Worm (Caenorhabditis elegans): ENCODE results near the gene T19D12.6.

The T19D12.6 gene

DNA sequence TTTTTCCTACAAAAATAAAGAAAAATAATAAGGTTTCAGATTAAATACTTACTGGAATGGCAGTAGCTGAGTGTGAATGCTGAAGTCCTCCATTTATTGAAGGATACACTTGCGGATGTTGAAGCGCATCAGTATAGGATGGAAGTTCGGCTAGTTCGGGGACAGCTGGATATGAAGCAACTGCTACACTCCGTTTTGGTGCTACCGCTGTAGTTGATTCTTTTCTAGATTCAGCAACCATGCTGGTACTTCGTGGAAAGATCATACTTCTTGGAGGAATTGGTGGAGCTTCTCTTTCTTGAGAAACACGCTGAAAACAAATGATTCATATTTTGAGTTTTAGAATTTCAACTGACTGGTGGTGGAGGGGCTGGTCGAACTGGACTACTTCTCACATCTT, 34.3 kb downstream of the T19D12.6 start:
- no peak for TF ChIP-seq nhr-76 (tag; optimal IDR thresholded peaks at IDR 0.05)
- TF ChIP-seq nhr-237 (tag; optimal IDR thresholded peaks at IDR 0.05) = no peak
- TF ChIP-seq zip-8 (tag; optimal IDR thresholded peaks at IDR 0.05) = no peak
- no peak for TF ChIP-seq bed-3 (GFP tag; optimal IDR thresholded peaks at IDR 0.05)
- no peak for TF ChIP-seq snpc-4 (tag; optimal IDR thresholded peaks at IDR 0.05)
- no peak for TF ChIP-seq tbx-8 (GFP tag; optimal IDR thresholded peaks at IDR 0.05)

ce11 chrII:6600973-6601372, 41.9 kb downstream of the T19D12.6 start, which contains the start of gene vps-33.2:
TSS of gene vps-33.2 (plus strand) at chrII:6601216.
- TF ChIP-seq ceh-39 (tag; optimal IDR thresholded peaks at IDR 0.05) (peak; percentile 19), ham-2 (GFP tag; optimal IDR thresholded peaks at IDR 0.05) (peak; percentile 79), cnd-1 (tag; optimal IDR thresholded peaks at IDR 0.05) (peak; percentile 29), lin-13 (tag; optimal IDR thresholded peaks at IDR 0.05) (peak; percentile 6), pha-4 (tag; optimal IDR thresholded peaks at IDR 0.05) (peak; percentile 42), elt-1 (tag; optimal IDR thresholded peaks at IDR 0.05; ENCODE audit: borderline replicate concordance, insufficient read depth) (no peak), unc-62 (GFP tag; optimal IDR thresholded peaks at IDR 0.05) (no peak), unc-120 (tag; optimal IDR thresholded peaks at IDR 0.05; ENCODE audit: poor library complexity, severe bottlenecking) (no peak)

DNA sequence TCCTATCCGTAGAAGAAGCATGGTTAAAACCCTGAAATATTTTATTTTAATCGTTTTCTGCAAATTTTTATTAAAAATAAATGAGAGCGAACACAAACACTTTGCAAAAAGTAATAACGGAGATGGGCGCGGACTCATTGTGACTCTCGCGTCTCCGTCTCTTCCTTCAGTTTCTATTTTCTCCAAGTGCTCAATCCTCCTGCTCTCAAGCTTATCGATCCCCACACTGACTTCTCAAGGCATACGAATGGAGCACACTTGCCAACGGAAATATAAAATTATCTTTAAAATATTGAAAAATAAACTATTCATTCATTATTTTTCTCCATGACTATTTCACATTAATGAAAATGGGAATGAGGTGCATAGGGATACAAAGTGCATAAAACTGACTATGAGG, 44.9 kb downstream of the T19D12.6 start, which contains the start of gene dnj-8:
dnj-8 (minus strand) TSS at position 31 of the 400 bp plus-strand sequence.
- no peak for TF ChIP-seq ceh-39 (tag; optimal IDR thresholded peaks at IDR 0.05)
- no peak for TF ChIP-seq ztf-11 (tag; optimal IDR thresholded peaks at IDR 0.05)
- TF ChIP-seq mep-1 (tag; optimal IDR thresholded peaks at IDR 0.05) = no peak
- TF ChIP-seq blmp-1 (tag; optimal IDR thresholded peaks at IDR 0.05) = no peak
- no peak for TF ChIP-seq zip-8 (tag; optimal IDR thresholded peaks at IDR 0.05)
- no peak for TF ChIP-seq elt-3 (tag; optimal IDR thresholded peaks at IDR 0.05)
- TF ChIP-seq lsy-2 (tag; optimal IDR thresholded peaks at IDR 0.05) = no peak
- no peak for TF ChIP-seq nhr-237 (tag; optimal IDR thresholded peaks at IDR 0.05)
- no peak for TF ChIP-seq unc-62 (GFP tag; optimal IDR thresholded peaks at IDR 0.05)
- TF ChIP-seq tbx-8 (GFP tag; optimal IDR thresholded peaks at IDR 0.05) = no peak
- TF ChIP-seq nhr-2 (tag; optimal IDR thresholded peaks at IDR 0.05) = no peak

DNA sequence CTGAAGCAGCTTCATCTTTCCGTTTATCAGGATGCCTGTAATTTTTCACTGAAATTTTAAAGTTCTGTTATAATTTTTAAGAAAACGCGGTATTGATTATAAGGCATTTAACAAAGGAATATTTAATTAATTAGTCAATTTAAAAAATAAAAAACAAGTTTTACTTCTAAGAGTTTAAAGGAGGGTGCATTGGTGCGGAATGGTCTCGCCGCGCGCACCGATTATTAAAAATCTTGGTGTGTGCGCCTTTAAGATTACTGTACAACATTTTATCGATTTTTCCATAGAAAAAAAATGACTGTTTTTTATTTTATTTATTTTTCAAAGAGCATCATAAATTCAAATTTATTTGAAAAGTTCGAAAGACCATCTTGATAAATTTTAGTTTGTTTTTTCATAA, 45.4 kb downstream of the T19D12.6 start:
- TF ChIP-seq sptf-1 (tag; optimal IDR thresholded peaks at IDR 0.05) (no peak), nhr-12 (tag; optimal IDR thresholded peaks at IDR 0.05) (no peak), unc-62 (GFP tag; optimal IDR thresholded peaks at IDR 0.05) (no peak), pha-4 (tag; optimal IDR thresholded peaks at IDR 0.05) (no peak), tbx-8 (GFP tag; optimal IDR thresholded peaks at IDR 0.05) (no peak), mep-1 (tag; optimal IDR thresholded peaks at IDR 0.05) (no peak), nhr-237 (tag; optimal IDR thresholded peaks at IDR 0.05) (no peak), elt-1 (tag; optimal IDR thresholded peaks at IDR 0.05; ENCODE audit: borderline replicate concordance, insufficient read depth) (no peak)

DNA sequence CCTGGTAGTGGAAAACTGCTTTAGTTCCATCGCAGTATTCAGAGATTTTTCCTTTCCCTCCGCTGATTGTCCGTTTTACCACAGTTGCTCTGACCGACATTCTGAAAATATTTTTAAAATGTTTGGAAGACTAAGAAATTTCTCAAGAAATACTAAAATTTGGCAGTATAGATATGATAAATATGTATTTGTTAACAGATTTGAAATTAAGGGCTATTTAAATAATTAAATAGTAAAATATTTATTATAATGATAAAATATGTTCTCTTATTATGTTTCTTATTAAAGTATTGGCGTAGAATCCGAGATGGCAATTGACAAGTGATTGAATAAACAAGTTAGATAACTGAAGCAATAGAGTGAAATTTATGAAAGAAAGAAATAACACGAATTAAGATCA, 48.8 kb downstream of the T19D12.6 start, which contains the start of gene aipr-1:
aipr-1 (minus strand) TSS at position 101 of the 400 bp plus-strand sequence.
- TF ChIP-seq sptf-1 (tag; optimal IDR thresholded peaks at IDR 0.05) (no peak), elt-3 (tag; optimal IDR thresholded peaks at IDR 0.05) (no peak), mab-5 (tag; optimal IDR thresholded peaks at IDR 0.05) (no peak), lin-13 (tag; optimal IDR thresholded peaks at IDR 0.05) (no peak), nhr-12 (tag; optimal IDR thresholded peaks at IDR 0.05) (no peak), bed-3 (GFP tag; optimal IDR thresholded peaks at IDR 0.05) (no peak), ceh-43 (GFP tag; optimal IDR thresholded peaks at IDR 0.05) (no peak), mep-1 (tag; optimal IDR thresholded peaks at IDR 0.05) (no peak)

ce11 chrII:6592251-6592650, 50.7 kb downstream of the T19D12.6 start, which contains the start of gene C56C10.9:
TSS of gene C56C10.9 (minus strand) at chrII:6592351.
- TF ChIP-seq mab-5 (tag; optimal IDR thresholded peaks at IDR 0.05) (no peak), M03D4.4 (tag; optimal IDR thresholded peaks at IDR 0.05) (no peak), ham-2 (GFP tag; optimal IDR thresholded peaks at IDR 0.05) (no peak), nhr-12 (tag; optimal IDR thresholded peaks at IDR 0.05) (no peak), nhr-28 (tag; optimal IDR thresholded peaks at IDR 0.05) (no peak), nhr-76 (tag; optimal IDR thresholded peaks at IDR 0.05) (no peak), flh-1 (GFP tag; optimal IDR thresholded peaks at IDR 0.05) (no peak), ceh-83 (GFP tag; optimal IDR thresholded peaks at IDR 0.05) (no peak), sptf-1 (tag; optimal IDR thresholded peaks at IDR 0.05) (no peak), ceh-43 (GFP tag; optimal IDR thresholded peaks at IDR 0.05) (no peak), elt-3 (tag; optimal IDR thresholded peaks at IDR 0.05) (no peak), pha-4 (tag; optimal IDR thresholded peaks at IDR 0.05) (no peak), lsy-2 (tag; optimal IDR thresholded peaks at IDR 0.05) (no peak), ztf-11 (tag; optimal IDR thresholded peaks at IDR 0.05) (no peak), lin-13 (tag; optimal IDR thresholded peaks at IDR 0.05) (no peak)

Measured in whole organism, mixed stage, embryonic.